Worm (Caenorhabditis elegans): ENCODE measurements around the gene Y43F8B.12.

ce11 chrV:19428936-19429335 lies 39.2 kb upstream of the Y43F8B.12 start:
- no peak for TF ChIP-seq ama-1 (optimal IDR thresholded peaks at IDR 0.05)
- no peak for TF ChIP-seq tra-4 (tag; optimal IDR thresholded peaks at IDR 0.05)
- no peak for TF ChIP-seq ets-7 (tag; optimal IDR thresholded peaks at IDR 0.05)

Measured in whole organism, early embryonic.